Fruit fly (Drosophila melanogaster) whole organism, embryonic: ENCODE measurements around the gene Argl.

Experiments used
- ATbp ChIP-seq: fragments of 200-800 bp; sonication (Bioruptor generic); optimal IDR thresholded peaks from 2 replicates; lab custom pipeline; 2017; ENCODE audit warnings: missing biosample characterization, mild to moderate bottlenecking, missing genetic modification characterization, missing genetic modification reagents
- Atf-2 ChIP-seq: fragments of 200-800 bp; sonication (Bioruptor generic); optimal IDR thresholded peaks from 2 replicates; lab custom pipeline; 2016; ENCODE audit warnings: missing biosample characterization, missing genetic modification characterization
- CG10209 ChIP-seq: fragments of 200-800 bp; sonication (Bioruptor generic); optimal IDR thresholded peaks from 3 replicates; lab custom pipeline; 2017; ENCODE audit warnings: missing biosample characterization, mild to moderate bottlenecking, missing genetic modification characterization, missing genetic modification reagents
- CG10274 ChIP-seq: fragments of 200-800 bp; sonication (Bioruptor generic); optimal IDR thresholded peaks from 3 replicates; lab custom pipeline; 2017; ENCODE audit warnings: missing biosample characterization, mild to moderate bottlenecking, missing genetic modification characterization
- CG10366 ChIP-seq: fragments of 200-800 bp; sonication (Bioruptor generic); IDR thresholded peaks from 2 replicates; pipeline ENCODE4 v1.3.6; 2022; ENCODE audit warnings: missing biosample characterization, missing genetic modification characterization
- CG10979 ChIP-seq: fragments of 200-800 bp; sonication (Bioruptor generic); optimal IDR thresholded peaks from 2 replicates; lab custom pipeline; 2018; ENCODE audit warnings: missing biosample characterization, mild to moderate bottlenecking, missing genetic modification characterization, moderate library complexity
- CG11504 ChIP-seq: fragments of 200-800 bp; sonication (Bioruptor generic); optimal IDR thresholded peaks from 3 replicates; lab custom pipeline; 2019; ENCODE audit warnings: missing biosample characterization, mild to moderate bottlenecking, missing genetic modification characterization, moderate library complexity
- CG11695 ChIP-seq: fragments of 200-800 bp; sonication (Bioruptor generic); IDR thresholded peaks from 3 replicates; pipeline ENCODE4 v1.3.6; 2022; ENCODE audit warnings: missing biosample characterization, missing genetic modification characterization
- CG12219 ChIP-seq: fragments of 200-800 bp; sonication (Bioruptor generic); optimal IDR thresholded peaks from 3 replicates; lab custom pipeline; 2018; ENCODE audit warnings: missing biosample characterization, mild to moderate bottlenecking, missing genetic modification characterization
- CG12744 ChIP-seq: fragments of 200-800 bp; sonication (Bioruptor generic); optimal IDR thresholded peaks from 2 replicates; lab custom pipeline; 2016; ENCODE audit warnings: missing biosample characterization, missing genetic modification characterization
- CG13424 ChIP-seq: fragments of 200-800 bp; sonication (Bioruptor generic); optimal IDR thresholded peaks from 2 replicates; lab custom pipeline; 2019; ENCODE audit warnings: missing biosample characterization, mild to moderate bottlenecking, missing genetic modification characterization, moderate library complexity
- CG14710 ChIP-seq: fragments of 200-800 bp; sonication (Bioruptor generic); optimal IDR thresholded peaks from 3 replicates; lab custom pipeline; 2019; ENCODE audit warnings: missing biosample characterization, mild to moderate bottlenecking, missing genetic modification characterization, moderate library complexity
- CG15514 ChIP-seq: fragments of 200-800 bp; sonication (Bioruptor generic); optimal IDR thresholded peaks from 3 replicates; lab custom pipeline; 2017; ENCODE audit warnings: missing biosample characterization, missing genetic modification characterization, mild to moderate bottlenecking, moderate library complexity, missing genetic modification reagents
- CG2116 ChIP-seq: fragments of 200-800 bp; sonication (Bioruptor generic); optimal IDR thresholded peaks from 3 replicates; lab custom pipeline; 2018; ENCODE audit warnings: missing biosample characterization, mild to moderate bottlenecking, missing genetic modification characterization
- CG2712 ChIP-seq: fragments of 200-800 bp; optimal IDR thresholded peaks from 3 replicates; lab custom pipeline; 2019; ENCODE audit warnings: missing biosample characterization, mild to moderate bottlenecking, missing genetic modification characterization, moderate library complexity
- CG31388 ChIP-seq: fragments of 200-800 bp; sonication (Bioruptor generic); optimal IDR thresholded peaks from 2 replicates; lab custom pipeline; 2016; ENCODE audit warnings: missing biosample characterization, missing genetic modification characterization
- CG31441 ChIP-seq: fragments of 200-800 bp; sonication (Bioruptor generic); IDR thresholded peaks from 2 replicates; pipeline ENCODE4 v1.3.6; 2022; ENCODE audit warnings: missing biosample characterization, missing genetic modification characterization
- CG4707 ChIP-seq: fragments of 200-800 bp; sonication (Bioruptor generic); optimal IDR thresholded peaks from 2 replicates; lab custom pipeline; 2018; ENCODE audit warnings: missing biosample characterization, mild to moderate bottlenecking, missing genetic modification characterization, moderate library complexity
- CG5180 ChIP-seq: fragments of 200-800 bp; sonication (Bioruptor generic); optimal IDR thresholded peaks from 3 replicates; lab custom pipeline; 2017; ENCODE audit warnings: missing biosample characterization, missing genetic modification characterization, mild to moderate bottlenecking, moderate library complexity, missing genetic modification reagents
- CG5245 ChIP-seq: fragments of 200-800 bp; sonication (Bioruptor generic); optimal IDR thresholded peaks from 3 replicates; lab custom pipeline; 2016; ENCODE audit warnings: missing biosample characterization, missing genetic modification characterization
- CG6683 ChIP-seq: fragments of 200-800 bp; sonication (Bioruptor generic); optimal IDR thresholded peaks from 2 replicates; lab custom pipeline; 2017; ENCODE audit warnings: missing biosample characterization, mild to moderate bottlenecking, missing genetic modification characterization, missing genetic modification reagents
- CG6813 ChIP-seq: fragments of 200-800 bp; sonication (Bioruptor generic); optimal IDR thresholded peaks from 2 replicates; lab custom pipeline; 2017; ENCODE audit warnings: missing biosample characterization, missing genetic modification characterization, mild to moderate bottlenecking, moderate library complexity, missing genetic modification reagents
- CG6854 ChIP-seq: fragments of 200-800 bp; sonication (Bioruptor generic); optimal IDR thresholded peaks from 3 replicates; lab custom pipeline; 2017; ENCODE audit warnings: missing biosample characterization, mild to moderate bottlenecking, missing genetic modification characterization
- CG7786 ChIP-seq: fragments of 200-800 bp; sonication (Bioruptor generic); optimal IDR thresholded peaks from 2 replicates; lab custom pipeline; 2016; ENCODE audit warnings: missing biosample characterization, missing genetic modification characterization
- Dp ChIP-seq: fragments of 200-800 bp; sonication (Bioruptor generic); optimal IDR thresholded peaks from 2 replicates; lab custom pipeline; 2018; ENCODE audit warnings: missing biosample characterization, mild to moderate bottlenecking, missing genetic modification characterization, moderate library complexity
- Hmr ChIP-seq: fragments of 200-800 bp; sonication (Bioruptor generic); optimal IDR thresholded peaks from 3 replicates; lab custom pipeline; 2017; ENCODE audit warnings: mild to moderate bottlenecking, missing biosample characterization, missing genetic modification reagents, missing genetic modification characterization
- Hmx ChIP-seq: fragments of 200-800 bp; sonication (Bioruptor generic); optimal IDR thresholded peaks from 2 replicates; lab custom pipeline; 2016; ENCODE audit warnings: missing biosample characterization, missing genetic modification characterization
- Hr39 ChIP-seq: fragments of >200 bp; optimal IDR thresholded peaks from 2 replicates; lab custom pipeline; 2017
- Jarid2 ChIP-seq: fragments of 200-800 bp; sonication (Bioruptor generic); optimal IDR thresholded peaks from 3 replicates; lab custom pipeline; 2017; ENCODE audit warnings: mild to moderate bottlenecking, missing biosample characterization, missing genetic modification reagents, missing genetic modification characterization
- MESR4 ChIP-seq: fragments of 200-800 bp; sonication (Bioruptor generic); optimal IDR thresholded peaks from 2 replicates; lab custom pipeline; 2018; ENCODE audit warnings: missing biosample characterization, mild to moderate bottlenecking, missing genetic modification characterization, moderate library complexity
- NC2α ChIP-seq: fragments of 200-800 bp; sonication (Bioruptor generic); optimal IDR thresholded peaks from 2 replicates; lab custom pipeline; 2016; ENCODE audit warnings: missing biosample characterization, missing genetic modification characterization
- ara ChIP-seq: fragments of 200-800 bp; sonication (Bioruptor generic); IDR thresholded peaks from 2 replicates; pipeline ENCODE4 v1.3.6; 2022; ENCODE audit warnings: missing biosample characterization, missing genetic modification characterization
- ato ChIP-seq: fragments of 200-800 bp; sonication (Bioruptor generic); IDR thresholded peaks from 2 replicates; pipeline ENCODE4 v1.3.6; 2022; ENCODE audit warnings: missing biosample characterization, missing genetic modification characterization; ENCODE audit not compliant: partially characterized antibody
- caup ChIP-seq: fragments of 200-800 bp; sonication (Bioruptor generic); optimal IDR thresholded peaks from 3 replicates; lab custom pipeline; 2017; ENCODE audit warnings: missing biosample characterization, mild to moderate bottlenecking, missing genetic modification characterization, moderate library complexity; ENCODE audit not compliant: severe bottlenecking
- cg ChIP-seq: fragments of 200-800 bp; sonication (Bioruptor generic); optimal IDR thresholded peaks from 3 replicates; lab custom pipeline; 2019; ENCODE audit warnings: missing biosample characterization, mild to moderate bottlenecking, missing genetic modification characterization, moderate library complexity
- corto ChIP-seq: fragments of 200-800 bp; sonication (Bioruptor generic); optimal IDR thresholded peaks from 2 replicates; lab custom pipeline; 2016; ENCODE audit warnings: missing biosample characterization, mild to moderate bottlenecking, missing genetic modification characterization, moderate library complexity
- disco-r ChIP-seq: fragments of 200-800 bp; sonication (Bioruptor generic); optimal IDR thresholded peaks from 2 replicates; lab custom pipeline; 2016; ENCODE audit warnings: missing biosample characterization, missing genetic modification characterization
- ewg ChIP-seq: fragments of 200-800 bp; sonication (Bioruptor generic); optimal IDR thresholded peaks from 3 replicates; lab custom pipeline; 2017; ENCODE audit warnings: mild to moderate bottlenecking, missing biosample characterization, missing genetic modification reagents, missing genetic modification characterization
- grn ChIP-seq: fragments of 200-800 bp; sonication (Bioruptor generic); optimal IDR thresholded peaks from 3 replicates; lab custom pipeline; 2017; ENCODE audit warnings: missing biosample characterization, missing genetic modification characterization
- gsb ChIP-seq: fragments of 200-800 bp; sonication (Bioruptor generic); IDR thresholded peaks from 2 replicates; pipeline ENCODE4 v1.3.6; 2022; ENCODE audit warnings: missing biosample characterization, missing genetic modification characterization
- inv ChIP-seq: fragments of 200-800 bp; sonication (Bioruptor generic); IDR thresholded peaks from 2 replicates; pipeline ENCODE4 v1.3.6; 2022; ENCODE audit warnings: missing biosample characterization, missing genetic modification characterization; ENCODE audit not compliant: partially characterized antibody
- ken ChIP-seq: fragments of 200-800 bp; sonication (Bioruptor generic); IDR thresholded peaks from 3 replicates; pipeline ENCODE4 v1.3.6; 2022; ENCODE audit warnings: missing biosample characterization, missing genetic modification characterization
- maf-S ChIP-seq: fragments of 200-800 bp; sonication (Bioruptor generic); optimal IDR thresholded peaks from 2 replicates; lab custom pipeline; 2016; ENCODE audit warnings: missing biosample characterization, missing genetic modification characterization
- mld ChIP-seq: fragments of 200-800 bp; sonication (Bioruptor generic); IDR thresholded peaks from 3 replicates; pipeline ENCODE4 v1.3.6; 2022; ENCODE audit warnings: missing biosample characterization, missing genetic modification characterization; ENCODE audit not compliant: partially characterized antibody
- repo ChIP-seq: fragments of 200-800 bp; sonication (Bioruptor generic); optimal IDR thresholded peaks from 2 replicates; lab custom pipeline; 2016; ENCODE audit warnings: missing biosample characterization, missing genetic modification characterization
- rib ChIP-seq: fragments of 200-800 bp; sonication (Bioruptor generic); IDR thresholded peaks from 2 replicates; pipeline ENCODE4 v1.3.6; 2022; ENCODE audit warnings: missing biosample characterization, missing genetic modification characterization
- sens ChIP-seq: fragments of 200-800 bp; sonication (Bioruptor generic); peaks from one replicate; lab custom pipeline; 2016; ENCODE audit warnings: missing biosample characterization, missing genetic modification characterization
- sim ChIP-seq: fragments of 200-800 bp; sonication (Bioruptor generic); IDR thresholded peaks from 2 replicates; pipeline ENCODE4 v1.3.6; 2022; ENCODE audit warnings: missing biosample characterization, missing genetic modification characterization
- so ChIP-seq: fragments of 200-800 bp; sonication (Bioruptor generic); IDR thresholded peaks from 3 replicates; pipeline ENCODE4 v1.3.6; 2022; ENCODE audit warnings: missing biosample characterization, missing genetic modification characterization
- zf30C ChIP-seq: fragments of 200-800 bp; sonication (Bioruptor generic); optimal IDR thresholded peaks from 3 replicates; lab custom pipeline; 2018; ENCODE audit warnings: missing biosample characterization, mild to moderate bottlenecking, missing genetic modification characterization

Argl gene

DNA sequence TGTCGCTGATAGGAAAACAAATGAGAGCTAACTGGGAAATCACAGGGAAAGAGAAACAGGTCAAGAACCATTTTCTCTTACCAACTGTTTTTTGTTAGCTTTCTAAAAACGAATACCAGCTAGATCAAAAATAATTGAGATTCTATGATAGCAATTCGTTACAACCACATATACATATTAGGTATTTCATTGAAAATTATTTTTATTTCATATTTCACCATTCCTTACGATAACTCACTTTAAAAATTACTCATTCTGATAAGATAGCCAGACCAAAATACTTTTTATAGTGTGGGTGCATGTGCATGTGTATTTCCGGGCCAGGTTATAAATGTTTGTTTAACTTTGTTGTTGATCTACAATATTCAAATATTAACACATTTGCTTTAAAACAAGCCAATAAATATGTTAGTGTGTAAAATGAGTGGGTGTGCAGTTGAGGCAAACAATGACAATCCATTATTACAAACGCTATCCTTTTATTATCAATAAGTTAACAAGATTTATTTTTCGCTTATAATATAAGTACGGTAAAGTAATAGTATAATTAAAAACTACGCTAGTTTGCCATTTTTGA is 4.0 kb downstream of the Argl start (continued):
- TF ChIP-seq corto (GFP tag; lab: Kevin White, UChicago): no peak
- peak; percentile 58 for TF ChIP-seq sens (GFP tag; lab: Kevin White, UChicago)
- TF ChIP-seq cg (GFP tag; lab: Kevin White, UChicago): peak; percentile 19
- TF ChIP-seq CG14710 (tag; lab: Kevin White, UChicago): no peak
- no peak for TF ChIP-seq CG2116 (GFP tag; lab: Kevin White, UChicago)
- TF ChIP-seq mld (GFP tag; lab: Robert Waterston, UW): no peak
- TF ChIP-seq CG13424: peak; percentile 25
- TF ChIP-seq Hmr (GFP tag; lab: Kevin White, UChicago): peak; percentile 22
- TF ChIP-seq maf-S (GFP tag; lab: Kevin White, UChicago): no peak
- no peak for TF ChIP-seq CG5180
- peak; percentile 27 for TF ChIP-seq CG6813
- TF ChIP-seq rib (GFP tag; lab: Robert Waterston, UW): no peak
- TF ChIP-seq CG11695 (GFP tag; lab: Robert Waterston, UW): no peak
- no peak for TF ChIP-seq sim (GFP tag; lab: Robert Waterston, UW)
- no peak for TF ChIP-seq Hr39
- no peak for TF ChIP-seq ken (GFP tag; lab: Robert Waterston, UW)
- TF ChIP-seq CG10979 (tag; lab: Kevin White, UChicago): no peak
- no peak for TF ChIP-seq CG5245
- TF ChIP-seq CG6683 (GFP tag; lab: Kevin White, UChicago): no peak
- no peak for TF ChIP-seq ara (GFP tag; lab: Robert Waterston, UW)
- TF ChIP-seq so (GFP tag; lab: Robert Waterston, UW): no peak
- no peak for TF ChIP-seq CG2712 (tag; lab: Kevin White, UChicago)
- TF ChIP-seq CG12219 (GFP tag; lab: Kevin White, UChicago): peak; percentile 29
- TF ChIP-seq Jarid2 (GFP tag; lab: Kevin White, UChicago): no peak
- no peak for TF ChIP-seq Hmx (GFP tag; lab: Kevin White, UChicago)
- TF ChIP-seq repo: no peak
- TF ChIP-seq CG10209 (GFP tag; lab: Kevin White, UChicago): peak; percentile 5
- TF ChIP-seq CG6854 (GFP tag; lab: Kevin White, UChicago): no peak
- TF ChIP-seq CG10366 (GFP tag; lab: Robert Waterston, UW): no peak
- TF ChIP-seq disco-r: no peak
- TF ChIP-seq CG7786 (GFP tag; lab: Kevin White, UChicago): no peak
- no peak for TF ChIP-seq ewg (GFP tag; lab: Kevin White, UChicago)
- no peak for TF ChIP-seq ato (GFP tag; lab: Robert Waterston, UW)
- peak; percentile 35 for TF ChIP-seq caup (GFP tag; lab: Kevin White, UChicago)
- no peak for TF ChIP-seq grn (GFP tag; lab: Kevin White, UChicago)
- no peak for TF ChIP-seq CG31388 (GFP tag; lab: Kevin White, UChicago)
- TF ChIP-seq CG4707 (GFP tag; lab: Kevin White, UChicago): peak; percentile 16
- TF ChIP-seq CG31441 (GFP tag; lab: Robert Waterston, UW): no peak
- TF ChIP-seq CG10274 (GFP tag; lab: Kevin White, UChicago): no peak
- no peak for TF ChIP-seq CG11504 (tag; lab: Kevin White, UChicago)
- no peak for TF ChIP-seq NC2α (GFP tag; lab: Kevin White, UChicago)
- peak; percentile 57 for TF ChIP-seq ATbp
- no peak for TF ChIP-seq gsb (GFP tag; lab: Robert Waterston, UW)
- TF ChIP-seq CG15514 (GFP tag; lab: Kevin White, UChicago): peak; percentile 34
- TF ChIP-seq MESR4 (GFP tag; lab: Kevin White, UChicago): no peak
- no peak for TF ChIP-seq inv (GFP tag; lab: Robert Waterston, UW)
- no peak for TF ChIP-seq Dp
- TF ChIP-seq Atf-2 (GFP tag; lab: Kevin White, UChicago): no peak
- no peak for TF ChIP-seq zf30C (GFP tag; lab: Kevin White, UChicago)
- TF ChIP-seq CG12744 (GFP tag; lab: Kevin White, UChicago): no peak
